Worm (Caenorhabditis elegans) whole organism, L2 larva: ENCODE measurements around the gene F56A8.4.

Experiments
- blmp-1 ChIP-seq: sonication (generic microtip); optimal IDR thresholded peaks from 2 replicates; lab custom pipeline; 2017; ENCODE audit warnings: missing genetic modification characterization, mild to moderate bottlenecking, missing compliant biosample characterization, antibody characterized with exemption, moderate library complexity; ENCODE audit not compliant: insufficient read depth
- ceh-16 ChIP-seq: fragments of 150-350 bp; optimal IDR thresholded peaks from 2 replicates; lab custom pipeline; 2014; ENCODE audit warnings: missing biosample characterization, missing genetic modification characterization
- ceh-82 ChIP-seq: fragments of 150-350 bp; optimal IDR thresholded peaks from 2 replicates; lab custom pipeline; 2014; ENCODE audit warnings: missing biosample characterization, missing genetic modification characterization
- crh-2 ChIP-seq: sonication (generic microtip); optimal IDR thresholded peaks from 2 replicates; lab custom pipeline; 2017; ENCODE audit warnings: missing biosample characterization, missing genetic modification characterization
- elt-1 ChIP-seq: fragments of 150-350 bp; optimal IDR thresholded peaks from 2 replicates; lab custom pipeline; 2014; ENCODE audit warnings: missing biosample characterization, missing genetic modification characterization
- lsy-2 ChIP-seq, 2 experiments: fragments of 150-350 bp in 1 of 2; sonication (generic microtip) in 1 of 2; optimal IDR thresholded peaks; 2 replicates each; lab custom pipeline; 2014 to 2017; ENCODE audit warnings: missing biosample characterization in 2 of 2, missing genetic modification characterization in 2 of 2
- nhr-12 ChIP-seq: fragments of 150-350 bp; optimal IDR thresholded peaks from 2 replicates; lab custom pipeline; 2014; ENCODE audit warnings: missing biosample characterization, missing genetic modification characterization
- peb-1 ChIP-seq: fragments of 150-350 bp; optimal IDR thresholded peaks from 2 replicates; lab custom pipeline; 2014; ENCODE audit warnings: missing biosample characterization, missing genetic modification characterization
- snpc-4 ChIP-seq: fragments of 150-350 bp; optimal IDR thresholded peaks from 2 replicates; lab custom pipeline; 2014; ENCODE audit warnings: missing biosample characterization, missing genetic modification characterization
- unc-39 ChIP-seq: fragments of 150-350 bp; optimal IDR thresholded peaks from 2 replicates; lab custom pipeline; 2014; ENCODE audit warnings: missing biosample characterization, missing genetic modification characterization
- zag-1 ChIP-seq: fragments of 150-350 bp; optimal IDR thresholded peaks from 2 replicates; lab custom pipeline; 2014; ENCODE audit warnings: missing biosample characterization, missing genetic modification characterization
- ztf-11 ChIP-seq: sonication (generic microtip); optimal IDR thresholded peaks from 2 replicates; lab custom pipeline; 2017; ENCODE audit warnings: missing biosample characterization, missing genetic modification characterization

DNA sequence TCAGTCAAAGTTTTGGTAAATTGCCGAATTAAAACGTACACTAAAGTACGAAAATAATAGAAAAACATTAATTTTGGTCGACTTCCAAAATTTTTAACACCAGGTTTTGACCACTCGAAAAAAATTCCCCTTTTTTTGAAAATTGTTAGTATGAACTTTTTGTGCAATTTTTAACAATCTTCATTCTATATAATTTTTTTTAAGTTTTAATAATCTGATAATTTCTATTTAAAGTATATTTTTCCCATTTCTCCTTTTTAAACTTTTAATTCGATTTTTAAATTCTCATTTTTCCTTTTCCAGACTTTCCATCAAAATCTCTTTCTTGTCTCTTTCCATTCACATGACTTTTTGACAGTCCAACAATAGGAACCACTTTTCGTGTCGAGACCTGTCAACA, 13.9 kb downstream of the F56A8.4 start, which contains the start of gene unc-64:
- TF ChIP-seq unc-39 (tag; lab: Kevin White, UChicago) (no peak), crh-2 (tag; lab: Kevin White, UChicago) (no peak), snpc-4 (tag; lab: Kevin White, UChicago) (no peak), ztf-11 (no peak), lsy-2 (tag; optimal IDR thresholded peaks at IDR 0.05; lab: Kevin White, UChicago) (no peak), zag-1 (tag; lab: Kevin White, UChicago) (no peak), peb-1 (tag; lab: Kevin White, UChicago) (no peak), blmp-1 (tag; lab: Kevin White, UChicago) (no peak), ceh-82 (tag; lab: Kevin White, UChicago) (no peak), elt-1 (tag; lab: Kevin White, UChicago) (no peak), nhr-12 (no peak), ceh-16 (tag; lab: Kevin White, UChicago) (no peak)
